Worm (Caenorhabditis elegans): ENCODE measurements around the gene C13F10.5.

Gene C13F10.5

DNA sequence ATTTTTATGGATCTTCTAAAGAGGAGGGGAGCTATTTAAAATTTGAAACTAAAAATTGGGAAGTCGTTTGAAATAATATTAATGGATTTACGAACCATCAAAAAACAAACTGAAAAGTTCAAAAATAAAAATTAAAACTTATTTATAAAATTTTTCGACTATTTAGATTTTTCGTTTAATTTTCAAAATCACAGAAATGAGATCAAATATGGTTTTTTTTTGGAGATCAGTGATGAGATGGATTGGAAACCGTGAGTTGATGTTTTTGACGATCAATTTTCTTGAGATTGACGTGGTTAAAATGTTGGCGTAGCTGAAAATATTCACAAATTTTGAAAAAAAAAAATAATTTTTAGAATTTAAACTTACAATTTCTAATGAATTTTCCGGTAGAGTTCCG, at the start of gene C13F10.5:
TSS of gene C13F10.5 (minus strand) at position 101 of the 400 bp plus-strand sequence.
- TF ChIP-seq T22C8.4 (GFP tag; IDR thresholded peaks at IDR 0.05) (no peak), cog-1 (tag; optimal IDR thresholded peaks at IDR 0.05) (no peak), klf-2 (GFP tag; conservative IDR thresholded peaks at IDR 0.05) (no peak), tab-1 (GFP tag; IDR thresholded peaks at IDR 0.05) (no peak), ztf-29 (GFP tag; IDR thresholded peaks at IDR 0.05) (no peak), med-1 (GFP tag; optimal IDR thresholded peaks at IDR 0.05; ENCODE audit: insufficient read depth) (no peak), ref-1 (GFP tag; conservative IDR thresholded peaks at IDR 0.05) (no peak), ztf-23 (GFP tag; IDR thresholded peaks at IDR 0.05) (no peak), flt-1 (GFP tag; IDR thresholded peaks at IDR 0.05) (no peak)

DNA sequence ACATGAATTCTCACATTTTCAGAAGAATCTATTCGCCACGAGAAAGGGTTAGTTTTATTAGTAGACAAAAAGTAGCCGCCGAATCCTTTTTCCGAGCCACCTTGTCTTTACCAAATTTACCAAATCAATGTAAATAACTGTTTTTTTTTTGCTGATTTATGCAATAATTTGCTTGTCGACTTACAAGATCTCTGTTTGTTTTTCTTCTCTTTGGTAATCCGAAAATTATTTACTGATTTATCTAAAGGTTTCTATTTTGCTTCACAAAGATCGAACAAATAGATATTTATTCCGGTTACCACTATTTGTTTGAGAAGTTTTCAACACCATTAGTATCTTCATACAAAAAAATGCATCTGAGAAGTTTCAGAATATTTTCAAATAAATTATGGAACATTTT, 47.1 kb upstream of the C13F10.5 start, which contains the start of gene C13A2.7:
TSS of gene C13A2.7 (plus strand) at position 301 of the 400 bp plus-strand sequence.
- TF ChIP-seq cog-1 (tag; optimal IDR thresholded peaks at IDR 0.05), result no peak
- TF ChIP-seq med-1 (GFP tag; optimal IDR thresholded peaks at IDR 0.05; ENCODE audit: insufficient read depth), result no peak
- TF ChIP-seq tab-1 (GFP tag; IDR thresholded peaks at IDR 0.05), result no peak
- TF ChIP-seq flt-1 (GFP tag; IDR thresholded peaks at IDR 0.05), result no peak
- TF ChIP-seq ref-1 (GFP tag; conservative IDR thresholded peaks at IDR 0.05), result no peak
- no peak for TF ChIP-seq T22C8.4 (GFP tag; IDR thresholded peaks at IDR 0.05)
- TF ChIP-seq ztf-23 (GFP tag; IDR thresholded peaks at IDR 0.05), result no peak

DNA sequence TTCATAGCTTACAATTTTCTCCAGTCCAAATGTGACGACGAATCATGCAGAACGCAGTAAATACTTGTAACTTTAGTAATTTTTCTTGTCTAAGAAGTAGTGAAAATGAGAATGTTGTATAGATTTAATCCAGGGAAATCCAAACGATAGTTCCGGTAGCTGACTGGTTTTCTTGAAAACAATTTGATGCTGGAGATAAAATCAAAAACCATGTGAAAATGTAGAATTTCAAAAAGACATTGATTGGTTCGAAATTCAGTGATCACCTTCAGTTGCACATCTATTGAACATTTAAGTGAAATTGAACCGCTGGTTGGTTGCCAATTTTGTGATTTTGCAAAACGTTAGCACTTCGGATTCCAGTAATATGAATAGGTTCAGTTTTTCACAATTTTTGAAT, 45.2 kb upstream of the C13F10.5 start, which contains the start of gene C13A2.9:
TSS of gene C13A2.9 (minus strand) at position 101 of the 400 bp plus-strand sequence.
- no peak for TF ChIP-seq ztf-23 (GFP tag; IDR thresholded peaks at IDR 0.05)
- no peak for TF ChIP-seq ref-1 (GFP tag; conservative IDR thresholded peaks at IDR 0.05)
- TF ChIP-seq tab-1 (GFP tag; IDR thresholded peaks at IDR 0.05), result no peak
- TF ChIP-seq cog-1 (tag; optimal IDR thresholded peaks at IDR 0.05), result no peak
- no peak for TF ChIP-seq klf-2 (GFP tag; conservative IDR thresholded peaks at IDR 0.05)
- no peak for TF ChIP-seq ztf-29 (GFP tag; IDR thresholded peaks at IDR 0.05)
- no peak for TF ChIP-seq flt-1 (GFP tag; IDR thresholded peaks at IDR 0.05)
- TF ChIP-seq med-1 (GFP tag; optimal IDR thresholded peaks at IDR 0.05; ENCODE audit: insufficient read depth), result no peak
- TF ChIP-seq T22C8.4 (GFP tag; IDR thresholded peaks at IDR 0.05), result no peak

DNA sequence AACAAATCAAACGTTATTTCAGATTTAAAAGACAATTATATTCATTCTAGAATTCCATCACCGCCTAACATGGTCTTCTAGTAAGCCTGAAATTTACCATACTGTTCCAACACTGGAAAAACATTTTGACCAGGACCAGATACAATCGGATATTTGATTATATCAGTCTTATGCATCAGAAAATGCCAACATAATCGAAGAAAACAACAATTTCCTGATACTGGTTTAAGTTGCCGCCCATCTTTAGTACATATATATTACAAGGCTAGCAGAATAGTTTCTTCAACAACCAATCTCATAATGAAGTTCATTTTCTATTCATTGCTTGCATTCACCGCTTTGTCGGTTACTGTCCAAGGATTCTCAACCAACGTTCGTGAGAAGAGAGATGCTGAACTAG, 40.1 kb upstream of the C13F10.5 start, which contains the start of gene C13A2.12:
TSS of gene C13A2.12 (plus strand) at position 301 of the 400 bp plus-strand sequence.
- TF ChIP-seq ref-1 (GFP tag; conservative IDR thresholded peaks at IDR 0.05), result no peak
- TF ChIP-seq med-1 (GFP tag; optimal IDR thresholded peaks at IDR 0.05; ENCODE audit: insufficient read depth), result no peak
- no peak for TF ChIP-seq klf-2 (GFP tag; conservative IDR thresholded peaks at IDR 0.05)
- no peak for TF ChIP-seq T22C8.4 (GFP tag; IDR thresholded peaks at IDR 0.05)
- no peak for TF ChIP-seq flt-1 (GFP tag; IDR thresholded peaks at IDR 0.05)
- TF ChIP-seq ztf-29 (GFP tag; IDR thresholded peaks at IDR 0.05), result no peak
- TF ChIP-seq ztf-23 (GFP tag; IDR thresholded peaks at IDR 0.05), result no peak
- TF ChIP-seq tab-1 (GFP tag; IDR thresholded peaks at IDR 0.05), result no peak
- TF ChIP-seq cog-1 (tag; optimal IDR thresholded peaks at IDR 0.05), result no peak

DNA sequence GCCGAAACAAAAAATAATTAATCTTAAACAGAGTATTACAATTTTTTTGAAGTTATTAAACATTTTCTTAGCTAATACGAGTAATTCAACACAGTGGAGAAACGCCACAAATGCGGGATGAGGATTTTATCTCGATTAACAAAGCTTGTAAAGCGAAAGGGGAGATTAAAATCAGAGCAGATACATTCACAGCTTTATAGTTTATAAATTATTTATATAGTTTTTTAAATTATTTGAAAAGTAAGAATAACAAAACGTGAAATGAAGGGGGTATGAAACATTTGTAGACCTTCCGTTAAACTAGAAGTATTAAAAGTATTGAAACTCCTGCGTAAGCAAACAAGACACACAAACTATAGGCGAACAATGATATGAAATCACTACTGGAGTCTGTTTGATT, 36.2 kb upstream of the C13F10.5 start, which contains the start of gene C05C8.8:
TSS of gene C05C8.8 (minus strand) at position 101 of the 400 bp plus-strand sequence.
- TF ChIP-seq ztf-23 (GFP tag; IDR thresholded peaks at IDR 0.05), result no peak
- TF ChIP-seq klf-2 (GFP tag; conservative IDR thresholded peaks at IDR 0.05), result no peak
- TF ChIP-seq ztf-29 (GFP tag; IDR thresholded peaks at IDR 0.05), result no peak
- TF ChIP-seq cog-1 (tag; optimal IDR thresholded peaks at IDR 0.05), result no peak
- no peak for TF ChIP-seq tab-1 (GFP tag; IDR thresholded peaks at IDR 0.05)
- no peak for TF ChIP-seq ref-1 (GFP tag; conservative IDR thresholded peaks at IDR 0.05)
- no peak for TF ChIP-seq flt-1 (GFP tag; IDR thresholded peaks at IDR 0.05)

DNA sequence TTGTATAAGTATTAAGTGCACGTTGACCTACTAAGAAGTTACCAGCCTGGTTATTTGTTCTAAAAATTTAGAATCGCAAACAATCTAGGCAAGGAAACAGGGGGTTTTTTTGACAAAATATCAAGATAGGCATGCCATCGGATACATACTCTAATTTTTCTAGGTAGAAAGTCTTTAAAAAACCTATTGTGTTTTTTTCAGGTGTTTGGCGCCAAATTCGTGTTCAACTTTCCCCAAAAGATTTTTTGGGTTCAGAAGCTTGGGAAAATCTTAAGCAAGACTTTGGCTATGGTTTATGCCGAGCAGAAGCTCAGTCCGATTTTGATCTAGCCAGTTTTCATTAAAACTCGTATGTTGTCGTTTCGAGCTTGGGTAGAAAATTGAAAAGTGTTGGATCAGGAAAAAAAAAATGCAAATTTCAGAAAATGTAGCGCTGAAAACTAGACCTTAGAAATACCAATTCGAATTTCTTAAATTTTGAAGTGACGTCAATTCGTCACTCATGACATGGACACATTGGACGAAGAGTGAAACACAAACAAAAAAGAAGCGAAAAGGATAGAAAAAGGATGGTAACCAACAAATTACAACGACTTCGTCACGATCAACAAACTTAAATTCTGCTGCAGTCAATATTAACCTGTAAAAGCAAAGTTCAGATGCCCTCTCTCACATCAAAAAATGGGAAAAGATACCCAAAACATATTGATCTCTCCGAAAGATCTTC, 29.5 kb upstream of the C13F10.5 start:
- no peak for TF ChIP-seq ref-1 (GFP tag; conservative IDR thresholded peaks at IDR 0.05)
- no peak for TF ChIP-seq flt-1 (GFP tag; IDR thresholded peaks at IDR 0.05)
- no peak for TF ChIP-seq ztf-23 (GFP tag; IDR thresholded peaks at IDR 0.05)
- no peak for TF ChIP-seq med-1 (GFP tag; optimal IDR thresholded peaks at IDR 0.05; ENCODE audit: insufficient read depth)
- TF ChIP-seq cog-1 (tag; optimal IDR thresholded peaks at IDR 0.05), result no peak
- no peak for TF ChIP-seq T22C8.4 (GFP tag; IDR thresholded peaks at IDR 0.05)
- no peak for TF ChIP-seq tab-1 (GFP tag; IDR thresholded peaks at IDR 0.05)
- no peak for TF ChIP-seq klf-2 (GFP tag; conservative IDR thresholded peaks at IDR 0.05)
- TF ChIP-seq ztf-29 (GFP tag; IDR thresholded peaks at IDR 0.05), result no peak

DNA sequence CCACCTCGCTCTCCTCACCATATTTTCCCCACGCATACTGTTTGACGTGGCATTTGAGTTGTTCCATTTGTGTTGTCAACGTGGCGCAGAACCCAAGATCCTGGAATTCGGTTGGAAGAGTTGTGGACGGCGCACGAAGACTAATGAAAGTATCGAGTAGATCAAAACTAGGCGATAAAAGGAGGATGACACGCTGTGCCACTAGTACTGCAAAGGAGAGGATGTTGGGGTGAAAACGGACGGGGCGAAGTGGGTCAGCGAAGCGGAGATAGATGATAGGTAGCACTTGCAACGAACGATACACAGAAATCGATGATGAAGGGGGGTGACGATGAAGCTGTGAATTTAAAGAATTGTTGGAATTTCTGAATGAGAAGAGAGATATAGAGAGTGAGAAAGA, 28.1 kb upstream of the C13F10.5 start, which contains the start of gene C05C8.7:
TSS of gene C05C8.7 (minus strand) at position 100 of the 400 bp plus-strand sequence.
- 0 out of 2 replicates have a peak, but pooled peaks have one; percentile 51 for TF ChIP-seq flt-1 (GFP tag; IDR thresholded peaks at IDR 0.05)
- no peak for TF ChIP-seq ztf-29 (GFP tag; IDR thresholded peaks at IDR 0.05)

DNA sequence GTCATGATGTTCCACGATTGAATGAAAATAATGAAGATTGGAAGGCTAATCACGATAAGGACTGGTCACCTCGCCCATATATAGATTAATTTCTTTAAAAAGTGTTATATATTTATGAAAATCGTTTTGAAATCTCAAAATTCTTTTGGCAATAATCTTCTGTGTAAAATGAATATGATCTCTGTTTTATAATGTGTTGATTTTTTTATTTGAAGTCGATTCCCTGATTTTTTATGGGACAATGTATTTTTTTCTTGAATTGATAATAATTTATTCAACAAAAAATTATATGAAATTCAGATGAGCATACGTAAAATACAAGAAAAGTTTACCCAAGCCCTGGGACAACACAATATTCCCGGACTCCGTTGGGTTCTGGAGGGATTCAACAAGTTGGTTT, 20.6 kb upstream of the C13F10.5 start, which contains the start of gene C05C8.1:
TSS of gene C05C8.1 (plus strand) at position 301 of the 400 bp plus-strand sequence.
- TF ChIP-seq flt-1 (GFP tag; IDR thresholded peaks at IDR 0.05), result no peak
- no peak for TF ChIP-seq med-1 (GFP tag; optimal IDR thresholded peaks at IDR 0.05; ENCODE audit: insufficient read depth)
- no peak for TF ChIP-seq ztf-29 (GFP tag; IDR thresholded peaks at IDR 0.05)
- TF ChIP-seq tab-1 (GFP tag; IDR thresholded peaks at IDR 0.05), result no peak
- TF ChIP-seq ref-1 (GFP tag; conservative IDR thresholded peaks at IDR 0.05), result no peak
- TF ChIP-seq cog-1 (tag; optimal IDR thresholded peaks at IDR 0.05), result no peak
- no peak for TF ChIP-seq ztf-23 (GFP tag; IDR thresholded peaks at IDR 0.05)
- no peak for TF ChIP-seq T22C8.4 (GFP tag; IDR thresholded peaks at IDR 0.05)
- TF ChIP-seq klf-2 (GFP tag; conservative IDR thresholded peaks at IDR 0.05), result no peak

DNA sequence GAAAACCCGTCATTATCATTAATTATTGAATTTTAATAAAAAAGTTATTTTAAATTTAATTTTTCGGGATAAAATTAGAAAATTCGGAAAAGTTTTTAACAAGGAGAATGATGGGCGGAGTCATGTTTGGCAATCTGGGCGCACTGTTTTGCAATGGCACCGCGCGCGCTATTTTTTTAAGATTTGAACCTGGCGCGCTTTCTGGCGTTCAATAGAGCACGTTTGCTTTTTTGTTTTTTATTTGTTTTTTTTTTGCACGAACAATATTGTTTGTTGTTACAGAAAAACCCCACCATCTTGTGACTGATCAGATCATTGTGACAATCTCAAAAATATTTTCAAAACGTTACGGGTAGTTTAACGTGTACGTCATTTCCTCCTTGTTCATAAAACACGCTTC, 18.2 kb upstream of the C13F10.5 start, which contains the start of gene hyls-1:
TSS of gene hyls-1 (plus strand) at position 249 of the 400 bp plus-strand sequence.
- TF ChIP-seq T22C8.4 (GFP tag; IDR thresholded peaks at IDR 0.05), result no peak
- TF ChIP-seq med-1 (GFP tag; optimal IDR thresholded peaks at IDR 0.05; ENCODE audit: insufficient read depth), result no peak
- TF ChIP-seq ref-1 (GFP tag; conservative IDR thresholded peaks at IDR 0.05), result no peak
- no peak for TF ChIP-seq ztf-29 (GFP tag; IDR thresholded peaks at IDR 0.05)
- TF ChIP-seq flt-1 (GFP tag; IDR thresholded peaks at IDR 0.05), result 0 out of 2 replicates have a peak, but pooled peaks have one; percentile 45
- peak; percentile 78 for TF ChIP-seq cog-1 (tag; optimal IDR thresholded peaks at IDR 0.05)
- no peak for TF ChIP-seq tab-1 (GFP tag; IDR thresholded peaks at IDR 0.05)
- TF ChIP-seq ztf-23 (GFP tag; IDR thresholded peaks at IDR 0.05), result 0 out of 2 replicates have a peak, but pooled peaks have one; percentile 56
- no peak for TF ChIP-seq klf-2 (GFP tag; conservative IDR thresholded peaks at IDR 0.05)

DNA sequence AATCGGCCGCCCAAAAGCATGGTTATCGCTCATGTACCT, 18.0 kb upstream of the C13F10.5 start, which contains the start of gene hpo-9:
TSS of gene hpo-9 (minus strand) at position 37 of the 39 bp plus-strand sequence.
- TF ChIP-seq ref-1 (GFP tag; conservative IDR thresholded peaks at IDR 0.05) (no peak), tab-1 (GFP tag; IDR thresholded peaks at IDR 0.05) (no peak), flt-1 (GFP tag; IDR thresholded peaks at IDR 0.05) (no peak), T22C8.4 (GFP tag; IDR thresholded peaks at IDR 0.05) (no peak), ztf-23 (GFP tag; IDR thresholded peaks at IDR 0.05) (no peak), ztf-29 (GFP tag; IDR thresholded peaks at IDR 0.05) (no peak), med-1 (GFP tag; optimal IDR thresholded peaks at IDR 0.05; ENCODE audit: insufficient read depth) (no peak), cog-1 (tag; optimal IDR thresholded peaks at IDR 0.05) (no peak), klf-2 (GFP tag; conservative IDR thresholded peaks at IDR 0.05) (no peak)
